Fruit fly (Drosophila melanogaster) whole organism, prepupa: ENCODE results near the gene CG15824.
A peak's percentile ranks its signal among the peaks of the same experiment; 100 is the strongest.

Experiments used
- Blimp-1 ChIP-seq: fragments of 200-800 bp; sonication (Bioruptor generic); optimal IDR thresholded peaks from 3 replicates; lab custom pipeline; 2017; ENCODE audit warnings: missing biosample characterization, missing genetic modification characterization, mild to moderate bottlenecking, moderate library complexity, missing genetic modification reagents
- CG10631 ChIP-seq: fragments of 200-800 bp; sonication (Bioruptor generic); optimal IDR thresholded peaks from 2 replicates; lab custom pipeline; 2016; ENCODE audit warnings: missing biosample characterization, missing genetic modification characterization
- CG11294 ChIP-seq: fragments of 200-800 bp; sonication (Bioruptor generic); IDR thresholded peaks from 2 replicates; pipeline ENCODE4 v1.3.6; 2022; ENCODE audit warnings: missing biosample characterization, missing genetic modification characterization
- CG6854 ChIP-seq: fragments of 200-800 bp; sonication (Bioruptor generic); optimal IDR thresholded peaks from 2 replicates; lab custom pipeline; 2017; ENCODE audit warnings: missing biosample characterization, mild to moderate bottlenecking, missing genetic modification characterization
- Ets96B ChIP-seq: fragments of 200-800 bp; optimal IDR thresholded peaks from 2 replicates; lab custom pipeline; 2019; ENCODE audit warnings: missing biosample characterization, mild to moderate bottlenecking, missing genetic modification characterization, moderate library complexity
- Hr38 ChIP-seq: sonication (Bioruptor generic); optimal IDR thresholded peaks from 2 replicates; lab custom pipeline; 2016; ENCODE audit warnings: missing biosample characterization, missing genetic modification characterization
- Lpt ChIP-seq: fragments of 200-800 bp; sonication (Bioruptor generic); optimal IDR thresholded peaks from 3 replicates; lab custom pipeline; 2016; ENCODE audit warnings: missing biosample characterization, missing genetic modification characterization
- eg ChIP-seq: fragments of 200-800 bp; sonication (Bioruptor generic); IDR thresholded peaks from 3 replicates; pipeline ENCODE4 v1.3.6; 2022; ENCODE audit warnings: missing biosample characterization, missing genetic modification characterization
- fkh ChIP-seq: fragments of 200-800 bp; sonication (Bioruptor generic); optimal IDR thresholded peaks from 3 replicates; lab custom pipeline; 2017; ENCODE audit warnings: missing biosample characterization, mild to moderate bottlenecking, missing genetic modification characterization, moderate library complexity
- net ChIP-seq: fragments of 200-800 bp; sonication (Bioruptor generic); optimal IDR thresholded peaks from 3 replicates; lab custom pipeline; 2016; ENCODE audit warnings: missing biosample characterization, missing genetic modification characterization

DNA sequence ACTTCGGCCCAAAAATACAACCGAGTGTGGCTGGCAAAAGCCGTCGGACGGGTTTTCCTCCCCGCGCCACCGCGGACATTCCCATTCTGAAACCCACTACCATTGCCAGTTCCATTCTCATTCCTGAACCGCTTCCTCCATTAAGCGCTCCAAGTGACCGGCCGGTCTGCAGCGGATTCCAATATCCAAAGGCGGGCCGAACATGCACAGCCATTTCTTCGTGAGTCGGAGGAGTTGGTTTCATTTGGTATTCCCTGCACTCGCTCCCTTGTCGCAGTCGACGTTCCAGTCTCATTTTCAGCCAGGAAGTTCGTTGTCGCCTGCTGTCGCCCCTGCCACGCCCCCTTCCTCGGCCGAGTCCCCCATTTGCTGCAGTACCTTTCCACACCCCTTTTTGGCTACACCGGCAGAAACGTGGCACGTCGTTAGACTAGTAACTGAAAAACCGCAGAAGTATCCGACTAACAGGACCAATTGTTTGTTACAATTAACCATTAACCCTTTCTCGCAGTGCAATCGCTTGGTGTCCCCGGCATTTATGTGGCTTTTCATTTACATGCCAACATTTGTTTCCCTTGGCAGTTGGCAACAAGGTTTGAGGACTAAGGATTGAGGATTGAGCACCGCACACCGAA lies 36.8 kb downstream of the CG15824 start:
- TF ChIP-seq Ets96B (tag; lab: Kevin White, UChicago) (peak; percentile 68), CG6854 (GFP tag; lab: Kevin White, UChicago) (peak; percentile 57), Hr38 (GFP tag; lab: Kevin White, UChicago) (no peak), Blimp-1 (GFP tag; lab: Kevin White, UChicago) (peak; percentile 63), eg (GFP tag; lab: Robert Waterston, UW) (peak; percentile 43; the same call in 2 of the 3 replicates), net (GFP tag; lab: Kevin White, UChicago) (peak; percentile 64), fkh (GFP tag; lab: Kevin White, UChicago) (no peak), CG10631 (GFP tag; lab: Kevin White, UChicago) (peak; percentile 81), Lpt (GFP tag; lab: Kevin White, UChicago) (peak; percentile 24), CG11294 (GFP tag; lab: Robert Waterston, UW) (no peak)
